Worm (Caenorhabditis elegans): ENCODE measurements around the gene Y43F8C.6.

Gene Y43F8C.6

DNA sequence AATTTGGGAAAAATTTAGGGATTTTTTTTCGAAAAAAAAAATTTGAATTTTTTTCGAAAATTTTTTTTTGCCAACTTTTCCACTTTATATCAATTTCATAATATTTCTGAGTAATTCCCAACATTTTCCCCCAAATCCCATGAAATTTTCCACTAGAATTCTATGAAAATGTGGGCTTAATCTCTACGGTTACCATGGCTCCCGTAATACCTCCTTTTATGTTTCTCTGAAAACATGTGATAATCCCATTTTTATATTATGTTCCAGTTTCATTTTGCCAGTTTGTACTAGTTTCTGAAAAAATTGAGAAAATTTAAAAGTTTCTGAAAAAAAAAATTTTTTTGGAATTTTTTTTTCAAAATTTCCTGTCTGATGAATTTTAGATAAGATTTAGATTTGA lies 27.5 kb upstream of the Y43F8C.6 start:
- TF ChIP-seq attf-4 (tag; optimal IDR thresholded peaks at IDR 0.05) (no peak), F49E8.2 (tag; optimal IDR thresholded peaks at IDR 0.05; ENCODE audit: borderline replicate concordance) (no peak), nhr-42 (GFP tag; IDR thresholded peaks at IDR 0.05) (no peak)

DNA sequence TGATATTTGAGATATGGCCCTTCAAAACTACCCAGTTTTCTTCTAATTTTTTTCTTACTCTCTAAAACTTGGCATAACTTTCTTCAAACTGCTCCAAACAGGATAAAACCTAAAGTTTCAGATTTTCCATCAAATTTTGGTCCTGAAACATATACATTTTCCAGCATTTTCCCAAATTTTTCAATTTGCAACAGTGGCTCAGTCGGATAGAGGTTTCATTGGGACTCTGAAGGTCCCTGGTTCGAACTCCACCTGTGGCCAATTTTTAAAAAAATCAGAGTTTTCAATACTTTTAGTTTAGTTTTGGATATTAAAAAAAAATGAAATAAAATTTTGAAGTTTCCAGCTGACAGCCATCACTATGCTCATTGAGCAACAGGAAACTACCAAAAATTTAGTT lies 27.0 kb upstream of the Y43F8C.6 start:
- TF ChIP-seq lim-7 (GFP tag; IDR thresholded peaks at IDR 0.05) = no peak
- no peak for TF ChIP-seq dmd-9 (GFP tag; IDR thresholded peaks at IDR 0.05)
- TF ChIP-seq ceh-32 (tag; optimal IDR thresholded peaks at IDR 0.05; ENCODE audit: poor library complexity) = no peak
- TF ChIP-seq F37D6.2 (tag; optimal IDR thresholded peaks at IDR 0.05) = no peak
- no peak for TF ChIP-seq T26A8.4 (GFP tag; IDR thresholded peaks at IDR 0.05)
- TF ChIP-seq snpc-1.2 (GFP tag; IDR thresholded peaks at IDR 0.05) = no peak
- TF ChIP-seq ZK337.2 (GFP tag; IDR thresholded peaks at IDR 0.05) = no peak
- TF ChIP-seq nhr-41 (GFP tag; IDR thresholded peaks at IDR 0.05) = no peak
- TF ChIP-seq ztf-11 (tag; optimal IDR thresholded peaks at IDR 0.05) = no peak
- no peak for TF ChIP-seq hif-1 (tag; optimal IDR thresholded peaks at IDR 0.05)
- no peak for TF ChIP-seq ctbp-1 (GFP tag; IDR thresholded peaks at IDR 0.05)
- TF ChIP-seq daf-12 (tag; optimal IDR thresholded peaks at IDR 0.05) = no peak
- no peak for TF ChIP-seq rbr-2 (tag; optimal IDR thresholded peaks at IDR 0.05)
- no peak for TF ChIP-seq lsy-2 (tag; optimal IDR thresholded peaks at IDR 0.05)

DNA sequence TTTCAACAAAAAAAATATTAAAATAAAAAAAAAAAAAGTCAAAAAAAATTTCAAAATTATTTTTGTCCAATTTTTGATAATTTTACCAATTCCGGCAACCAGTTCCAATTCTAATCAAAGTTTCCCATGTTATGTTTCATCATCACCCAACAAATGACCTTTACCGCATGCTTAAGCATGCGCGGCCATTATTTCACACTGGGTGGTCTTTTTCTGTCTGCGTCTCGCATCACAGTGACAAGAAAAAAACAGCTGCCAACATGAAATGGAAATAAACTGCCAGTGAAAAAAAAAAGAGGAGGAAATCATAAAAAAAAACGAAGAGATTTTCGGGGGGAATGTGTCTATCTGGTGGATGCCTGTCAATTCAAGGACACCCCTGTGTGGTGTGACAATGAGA lies 25.6 kb upstream of the Y43F8C.6 start:
- TF ChIP-seq nhr-6 (tag; optimal IDR thresholded peaks at IDR 0.05) (peak; percentile 5), Y48G9A.11 (GFP tag; IDR thresholded peaks at IDR 0.05) (no peak), lin-15B (tag; optimal IDR thresholded peaks at IDR 0.05) (no peak), ztf-11 (tag; optimal IDR thresholded peaks at IDR 0.05) (no peak), F44E2.7 (GFP tag; IDR thresholded peaks at IDR 0.05) (no peak), arid-1 (GFP tag; conservative IDR thresholded peaks at IDR 0.05) (no peak), F49E8.2 (tag; optimal IDR thresholded peaks at IDR 0.05; ENCODE audit: borderline replicate concordance) (no peak), dmd-8 (GFP tag; IDR thresholded peaks at IDR 0.05) (no peak), hlh-11 (tag; optimal IDR thresholded peaks at IDR 0.05) (peak; percentile 38), lin-38 (GFP tag; IDR thresholded peaks at IDR 0.05) (no peak), snpc-4 (tag; optimal IDR thresholded peaks at IDR 0.05) (no peak), unc-62 (GFP tag; optimal IDR thresholded peaks at IDR 0.05 in 1 of 2) (peak in 1 of 2 experiments; percentile 77), unc-62 (tag; optimal IDR thresholded peaks at IDR 0.05) (no peak), Y75B8A.6 (GFP tag; IDR thresholded peaks at IDR 0.05) (no peak), tag-97 (GFP tag; IDR thresholded peaks at IDR 0.05) (no peak), hlh-30 (tag; optimal IDR thresholded peaks at IDR 0.05; ENCODE audit: insufficient read depth) (peak; percentile 80), nhr-25 (tag; optimal IDR thresholded peaks at IDR 0.05; ENCODE audit: borderline replicate concordance, insufficient read depth) (peak; percentile 12), ceh-32 (tag; optimal IDR thresholded peaks at IDR 0.05; ENCODE audit: poor library complexity) (no peak), nhr-28 (tag; optimal IDR thresholded peaks at IDR 0.05) (peak; percentile 49), tra-1 (GFP tag; IDR thresholded peaks at IDR 0.05) (peak; percentile 63; the same call in 1 of the 2 replicates), mdl-1 (tag; optimal IDR thresholded peaks at IDR 0.05) (peak in 1 of 2 experiments; percentile 60), lin-29 (GFP tag; IDR thresholded peaks at IDR 0.05) (peak; percentile 62; the same call in 1 of the 2 replicates), aha-1 (tag) (peak; percentile 31)

DNA sequence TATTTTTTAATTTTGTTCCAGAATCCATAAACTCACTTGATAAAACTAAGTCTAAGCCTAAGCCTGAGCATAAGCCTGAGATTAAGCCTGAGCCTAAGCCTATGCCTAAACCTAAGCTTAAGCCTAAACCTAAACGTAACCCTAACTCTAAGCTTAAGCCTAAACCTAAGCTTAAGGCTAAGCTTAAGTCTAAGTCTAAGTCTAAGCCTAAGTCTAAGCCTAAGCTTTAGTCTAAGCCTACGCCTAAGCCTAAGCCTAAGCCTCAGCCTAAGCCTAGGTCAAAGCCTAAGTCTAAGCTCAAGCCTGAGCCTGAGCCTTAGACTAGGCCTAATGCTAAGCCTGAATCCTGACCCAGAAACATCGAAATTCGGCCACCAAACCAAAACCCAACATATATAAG lies 23.9 kb upstream of the Y43F8C.6 start:
- TF ChIP-seq fkh-10 (GFP tag; optimal IDR thresholded peaks at IDR 0.05) (no peak), arid-1 (GFP tag; conservative IDR thresholded peaks at IDR 0.05) (no peak), hlh-30 (tag; optimal IDR thresholded peaks at IDR 0.05; ENCODE audit: insufficient read depth) (no peak), dmd-8 (GFP tag; IDR thresholded peaks at IDR 0.05) (no peak), F10B5.3 (tag; optimal IDR thresholded peaks at IDR 0.05) (no peak), nhr-11 (tag; optimal IDR thresholded peaks at IDR 0.05) (no peak), daf-12 (tag; optimal IDR thresholded peaks at IDR 0.05) (no peak), nhr-48 (tag; optimal IDR thresholded peaks at IDR 0.05) (no peak)
